Worm (Caenorhabditis elegans): ENCODE results near the gene top-2.
A peak's percentile ranks its signal among the peaks of the same experiment; 100 is the strongest.

DNA sequence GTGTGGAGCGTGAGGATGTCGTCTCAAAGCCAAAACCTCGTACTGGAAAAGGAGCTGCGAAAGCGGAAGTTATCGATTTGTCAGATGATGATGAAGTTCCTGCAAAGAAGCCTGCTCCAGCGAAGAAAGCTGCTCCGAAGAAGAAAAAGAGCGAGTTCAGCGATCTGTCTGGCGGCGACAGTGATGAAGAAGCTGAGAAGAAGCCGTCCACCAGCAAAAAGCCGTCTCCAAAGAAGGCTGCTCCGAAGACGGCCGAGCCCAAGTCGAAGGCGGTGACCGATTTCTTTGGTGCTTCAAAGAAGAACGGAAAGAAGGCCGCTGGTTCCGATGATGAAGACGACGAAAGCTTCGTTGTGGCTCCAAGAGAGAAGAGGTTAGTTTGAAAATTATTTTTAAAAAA lies 4.8 kb downstream of the top-2 start:
- TF ChIP-seq K12H6.12 (tag; optimal IDR thresholded peaks at IDR 0.05) (no peak), him-1 (tag; optimal IDR thresholded peaks at IDR 0.05) (no peak), egrh-3 (GFP tag; IDR thresholded peaks at IDR 0.05) (peak; percentile 67), mcd-1 (GFP tag; IDR thresholded peaks at IDR 0.05) (no peak), K11D2.4 (GFP tag; IDR thresholded peaks at IDR 0.05) (no peak), snpc-4 (GFP tag; optimal IDR thresholded peaks at IDR 0.05) (no peak), snpc-4 (tag; optimal IDR thresholded peaks at IDR 0.05) (no peak), zim-3 (tag; optimal IDR thresholded peaks at IDR 0.05) (no peak), F23B12.7 (tag; optimal IDR thresholded peaks at IDR 0.05; ENCODE audit: insufficient read depth) (no peak), ceh-91 (GFP tag; IDR thresholded peaks at IDR 0.05) (no peak), bed-2 (GFP tag; IDR thresholded peaks at IDR 0.05) (no peak), snpc-1.3 (tag; optimal IDR thresholded peaks at IDR 0.05; ENCODE audit: insufficient read depth) (no peak), hrde-1 (tag; optimal IDR thresholded peaks at IDR 0.05; ENCODE audit: borderline replicate concordance) (no peak)

Measured in whole organism, young adult.